Worm (Caenorhabditis elegans): ENCODE results near the gene nlp-46.

ce11 chrV:12538984-12539852 is 33.1 kb upstream of the nlp-46 start:
- TF ChIP-seq snpc-4 (GFP tag; optimal IDR thresholded peaks at IDR 0.05) (no peak), snpc-4 (tag; optimal IDR thresholded peaks at IDR 0.05) (no peak), lag-1 (GFP tag; IDR thresholded peaks at IDR 0.05) (no peak), zim-3 (tag; optimal IDR thresholded peaks at IDR 0.05) (no peak), B0019.2 (GFP tag; conservative IDR thresholded peaks at IDR 0.05) (no peak), F49E8.2 (tag; optimal IDR thresholded peaks at IDR 0.05; ENCODE audit: insufficient read depth) (no peak), lin-54 (GFP tag; optimal IDR thresholded peaks at IDR 0.05) (no peak), ama-1 (optimal IDR thresholded peaks at IDR 0.05) (no peak), ama-1 (GFP tag; optimal IDR thresholded peaks at IDR 0.05) (no peak)
